Worm (Caenorhabditis elegans): ENCODE data around the gene Y39G8B.2.
A peak's percentile ranks its signal among the peaks of the same experiment; 100 is the strongest.

Gene Y39G8B.2

ce11 chrII:13976161-13976560 lies at the start of gene Y39G8B.2 (continued):
- TF ChIP-seq hif-1 (tag; optimal IDR thresholded peaks at IDR 0.05), result peak in 1 of 2 experiments; percentile 73
- no peak for TF ChIP-seq ztf-11 (tag; optimal IDR thresholded peaks at IDR 0.05)
- no peak for TF ChIP-seq T26A8.4 (GFP tag; IDR thresholded peaks at IDR 0.05)
- TF ChIP-seq dve-1 (tag; optimal IDR thresholded peaks at IDR 0.05; ENCODE audit: insufficient read depth), result peak; percentile 89
- no peak for TF ChIP-seq snpc-4 (tag; optimal IDR thresholded peaks at IDR 0.05)
- TF ChIP-seq Y105C5A.15 (GFP tag; IDR thresholded peaks at IDR 0.05), result no peak
- TF ChIP-seq aly-2 (tag; optimal IDR thresholded peaks at IDR 0.05), result no peak
- no peak for TF ChIP-seq skn-1 (tag; optimal IDR thresholded peaks at IDR 0.05)
- no peak for TF ChIP-seq gei-8 (GFP tag; optimal IDR thresholded peaks at IDR 0.05)
- TF ChIP-seq Y48G9A.11 (GFP tag; IDR thresholded peaks at IDR 0.05), result no peak
- TF ChIP-seq zip-2 (tag; optimal IDR thresholded peaks at IDR 0.05), result no peak
- TF ChIP-seq ZK546.5 (tag; optimal IDR thresholded peaks at IDR 0.05), result no peak
- TF ChIP-seq dmd-8 (GFP tag; IDR thresholded peaks at IDR 0.05), result no peak
- peak; percentile 56; the same call in 1 of the 2 replicates for TF ChIP-seq zfp-3 (GFP tag; conservative IDR thresholded peaks at IDR 0.05)
- no peak for TF ChIP-seq unc-39 (tag; optimal IDR thresholded peaks at IDR 0.05)
- TF ChIP-seq hlh-30 (tag; optimal IDR thresholded peaks at IDR 0.05; ENCODE audit: insufficient read depth), result peak; percentile 72
- no peak for TF ChIP-seq lin-39 (tag; optimal IDR thresholded peaks at IDR 0.05)
- TF ChIP-seq unc-62 (GFP tag; optimal IDR thresholded peaks at IDR 0.05 in 1 of 2), result peak in 1 of 2 experiments; percentile 97
- no peak for TF ChIP-seq unc-62 (tag; optimal IDR thresholded peaks at IDR 0.05)
- no peak for TF ChIP-seq nhr-111 (GFP tag; optimal IDR thresholded peaks at IDR 0.05)
- no peak for TF ChIP-seq daf-16 (GFP tag; optimal IDR thresholded peaks at IDR 0.05)
- peak; percentile 71 for TF ChIP-seq daf-16 (tag; optimal IDR thresholded peaks at IDR 0.05)
- TF ChIP-seq Y75B8A.6 (GFP tag; IDR thresholded peaks at IDR 0.05), result no peak
- TF ChIP-seq nhr-77 (tag; optimal IDR thresholded peaks at IDR 0.05), result peak; percentile 98
- peak; percentile 74 for TF ChIP-seq nhr-6 (tag; optimal IDR thresholded peaks at IDR 0.05)
- peak; percentile 37; the same call in 1 of the 2 replicates for TF ChIP-seq lin-29 (GFP tag; IDR thresholded peaks at IDR 0.05)
- TF ChIP-seq ceh-20 (GFP tag; IDR thresholded peaks at IDR 0.05), result peak; percentile 73; the same call in 1 of the 2 replicates
- no peak for TF ChIP-seq F26F4.8 (GFP tag; conservative IDR thresholded peaks at IDR 0.05)
- TF ChIP-seq fkh-10 (GFP tag; optimal IDR thresholded peaks at IDR 0.05), result peak; percentile 59
- no peak for TF ChIP-seq spr-3 (GFP tag; optimal IDR thresholded peaks at IDR 0.05)
- TF ChIP-seq mdt-29 (GFP tag; IDR thresholded peaks at IDR 0.05), result no peak
- no peak for TF ChIP-seq lim-7 (GFP tag; IDR thresholded peaks at IDR 0.05)
- no peak; the same call in 1 of the 2 replicates for TF ChIP-seq dmd-9 (GFP tag; IDR thresholded peaks at IDR 0.05)
- TF ChIP-seq cey-2 (tag; optimal IDR thresholded peaks at IDR 0.05; ENCODE audit: borderline replicate concordance, insufficient read depth), result no peak
- TF ChIP-seq ces-1 (GFP tag; optimal IDR thresholded peaks at IDR 0.05), result no peak
- TF ChIP-seq nhr-10 (tag; optimal IDR thresholded peaks at IDR 0.05), result no peak
- no peak for TF ChIP-seq fos-1 (tag; optimal IDR thresholded peaks at IDR 0.05)
- TF ChIP-seq hmg-1.1 (GFP tag; IDR thresholded peaks at IDR 0.05), result peak; percentile 92
- no peak for TF ChIP-seq T20F7.1 (GFP tag; optimal IDR thresholded peaks at IDR 0.05)
- no peak for TF ChIP-seq pha-4 (GFP tag; IDR thresholded peaks at IDR 0.05)
- TF ChIP-seq pha-4 (tag; optimal IDR thresholded peaks at IDR 0.05), result peak; percentile 4
- TF ChIP-seq zag-1 (tag; optimal IDR thresholded peaks at IDR 0.05), result no peak
- TF ChIP-seq ceh-62 (tag; optimal IDR thresholded peaks at IDR 0.05), result no peak
- TF ChIP-seq hlh-11 (tag; optimal IDR thresholded peaks at IDR 0.05), result peak; percentile 81
- no peak for TF ChIP-seq F49E8.2 (tag; optimal IDR thresholded peaks at IDR 0.05; ENCODE audit: borderline replicate concordance)
- peak in 1 of 2 experiments; percentile 54 for TF ChIP-seq mdl-1 (tag; optimal IDR thresholded peaks at IDR 0.05)
- no peak for TF ChIP-seq nhr-102 (tag; optimal IDR thresholded peaks at IDR 0.05)
- no peak for TF ChIP-seq sdz-12 (GFP tag; optimal IDR thresholded peaks at IDR 0.05)
- peak; percentile 75; the same call in 1 of the 2 replicates for TF ChIP-seq tra-1 (GFP tag; IDR thresholded peaks at IDR 0.05)
- 0 out of 2 replicates have a peak, but pooled peaks have one; percentile 16 for TF ChIP-seq lin-1 (GFP tag; IDR thresholded peaks at IDR 0.05)
- no peak for TF ChIP-seq tag-97 (GFP tag; IDR thresholded peaks at IDR 0.05)
- peak; percentile 51; the same call in 1 of the 2 replicates for TF ChIP-seq snpc-1.2 (GFP tag; IDR thresholded peaks at IDR 0.05)
